Worm (Caenorhabditis elegans): ENCODE results near the gene che-10.

- TF ChIP-seq unc-120 (tag; optimal IDR thresholded peaks at IDR 0.05; ENCODE audit: poor library complexity, severe bottlenecking) (no peak), lsy-2 (tag; optimal IDR thresholded peaks at IDR 0.05) (no peak), mab-5 (tag; optimal IDR thresholded peaks at IDR 0.05) (no peak), unc-39 (tag; optimal IDR thresholded peaks at IDR 0.05) (no peak)
Observed at ce11 chrII:4676241-4676640, 38.1 kb upstream of the che-10 start.
